Worm (Caenorhabditis elegans): Measurements from ENCODE around the gene plc-1.
A peak's percentile ranks its signal among the peaks of the same experiment; 100 is the strongest.

plc-1 gene

ce11 chrX:10766123-10766622, 72.3 kb downstream of the plc-1 start (continued):
- TF ChIP-seq F13H6.1 (tag; optimal IDR thresholded peaks at IDR 0.05) (peak; percentile 100), Y55F3AM.14 (GFP tag; optimal IDR thresholded peaks at IDR 0.05) (peak; percentile 89), ceh-82 (tag; optimal IDR thresholded peaks at IDR 0.05) (peak; percentile 29)

DNA sequence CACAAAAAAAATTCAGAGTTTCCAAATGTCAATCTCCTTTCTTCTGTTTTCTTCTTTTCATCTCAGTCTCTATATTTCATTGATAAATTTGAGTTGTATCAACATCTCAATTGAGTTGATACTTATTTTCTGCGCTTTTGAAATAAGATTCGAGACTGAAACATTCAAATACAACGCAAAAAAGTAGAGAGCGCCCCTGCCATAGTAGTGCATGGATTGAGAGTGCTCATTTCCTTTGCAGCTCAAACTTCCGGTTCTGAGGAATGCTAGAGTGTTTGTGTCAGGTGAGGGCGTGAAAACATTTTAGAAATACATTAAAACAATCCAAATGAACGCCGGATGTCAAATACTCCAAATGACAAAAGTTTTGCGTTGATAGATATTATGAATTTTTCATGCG, 75.1 kb downstream of the plc-1 start:
- TF ChIP-seq mbf-1 (tag; optimal IDR thresholded peaks at IDR 0.05) (no peak), nhr-25 (tag; optimal IDR thresholded peaks at IDR 0.05) (no peak), aly-2 (tag; optimal IDR thresholded peaks at IDR 0.05) (no peak), elt-1 (tag; optimal IDR thresholded peaks at IDR 0.05) (no peak)

- no peak for TF ChIP-seq skn-1 (tag; optimal IDR thresholded peaks at IDR 0.05)
- TF ChIP-seq nhr-21 (tag; optimal IDR thresholded peaks at IDR 0.05): no peak
- no peak for TF ChIP-seq mab-5 (tag; optimal IDR thresholded peaks at IDR 0.05)
- no peak for TF ChIP-seq mbf-1 (tag; optimal IDR thresholded peaks at IDR 0.05)
- no peak for TF ChIP-seq unc-62 (GFP tag; optimal IDR thresholded peaks at IDR 0.05)
- no peak for TF ChIP-seq ceh-82 (tag; optimal IDR thresholded peaks at IDR 0.05)
- TF ChIP-seq fos-1 (tag; optimal IDR thresholded peaks at IDR 0.05): peak; percentile 43
- no peak for TF ChIP-seq lin-13 (GFP tag; optimal IDR thresholded peaks at IDR 0.05)
- peak; percentile 68 for TF ChIP-seq sma-9 (GFP tag; optimal IDR thresholded peaks at IDR 0.05)
- no peak for TF ChIP-seq sma-9 (tag; optimal IDR thresholded peaks at IDR 0.05)
- TF ChIP-seq alr-1 (tag; optimal IDR thresholded peaks at IDR 0.05): no peak
- TF ChIP-seq nhr-10 (tag; optimal IDR thresholded peaks at IDR 0.05): no peak
- no peak for TF ChIP-seq peb-1 (tag; optimal IDR thresholded peaks at IDR 0.05)
Measured at ce11 chrX:10760958-10761357, 77.5 kb downstream of the plc-1 start.

DNA sequence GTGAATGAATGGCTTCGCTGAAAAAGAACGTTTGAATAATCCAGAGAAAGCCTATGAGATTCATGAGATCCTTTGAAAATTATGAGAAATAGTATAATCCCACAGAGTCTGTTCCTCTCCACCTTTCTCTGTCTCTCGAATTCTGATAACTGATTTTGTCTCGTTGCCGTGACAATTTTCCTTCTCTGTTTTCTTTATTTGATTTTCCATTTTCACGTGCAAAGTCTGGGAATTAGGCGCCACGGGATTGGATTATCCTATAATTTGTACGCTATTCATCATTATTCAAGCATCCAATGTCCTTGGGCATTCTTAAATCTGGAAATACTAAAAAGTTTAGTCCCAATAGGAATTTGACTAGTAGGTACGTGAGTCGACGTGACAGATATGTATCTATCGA, 80.0 kb downstream of the plc-1 start:
- TF ChIP-seq egl-27 (tag; optimal IDR thresholded peaks at IDR 0.05) (no peak), nhr-21 (tag; optimal IDR thresholded peaks at IDR 0.05) (no peak), mdl-1 (tag; optimal IDR thresholded peaks at IDR 0.05) (no peak), mab-5 (tag; optimal IDR thresholded peaks at IDR 0.05) (no peak), blmp-1 (tag; optimal IDR thresholded peaks at IDR 0.05; ENCODE audit: insufficient read depth) (no peak), unc-39 (tag; optimal IDR thresholded peaks at IDR 0.05) (no peak), lin-11 (tag; optimal IDR thresholded peaks at IDR 0.05) (no peak), ceh-82 (tag; optimal IDR thresholded peaks at IDR 0.05) (no peak), lsy-2 (tag; optimal IDR thresholded peaks at IDR 0.05) (no peak), nhr-77 (tag; optimal IDR thresholded peaks at IDR 0.05) (no peak), C34F6.9 (tag; optimal IDR thresholded peaks at IDR 0.05) (no peak), peb-1 (tag; optimal IDR thresholded peaks at IDR 0.05) (no peak), aly-2 (tag; optimal IDR thresholded peaks at IDR 0.05) (no peak), skn-1 (tag; optimal IDR thresholded peaks at IDR 0.05) (no peak)

- TF ChIP-seq elt-1 (tag; optimal IDR thresholded peaks at IDR 0.05): no peak
- no peak for TF ChIP-seq ama-1 (optimal IDR thresholded peaks at IDR 0.05)
- no peak for TF ChIP-seq ceh-16 (tag; optimal IDR thresholded peaks at IDR 0.05)
- TF ChIP-seq ztf-4 (tag; optimal IDR thresholded peaks at IDR 0.05): no peak
- no peak for TF ChIP-seq dmd-4 (tag; optimal IDR thresholded peaks at IDR 0.05)
- TF ChIP-seq nhr-77 (tag; optimal IDR thresholded peaks at IDR 0.05): no peak
Measured at ce11 chrX:10757608-10758007, 80.8 kb downstream of the plc-1 start, which contains the start of gene R07A4.4. Gene R07A4.4 (minus strand): TSS chrX:10757708.

ce11 chrX:10756185-10756584, 82.3 kb downstream of the plc-1 start:
- TF ChIP-seq nhr-10 (tag; optimal IDR thresholded peaks at IDR 0.05) (no peak), nhr-6 (tag; optimal IDR thresholded peaks at IDR 0.05) (no peak), peb-1 (tag; optimal IDR thresholded peaks at IDR 0.05) (no peak), mdl-1 (tag; optimal IDR thresholded peaks at IDR 0.05) (no peak), lin-11 (tag; optimal IDR thresholded peaks at IDR 0.05) (peak; percentile 66), ceh-82 (tag; optimal IDR thresholded peaks at IDR 0.05) (no peak), ztf-1 (GFP tag; conservative IDR thresholded peaks at IDR 0.05) (no peak), dmd-4 (tag; optimal IDR thresholded peaks at IDR 0.05) (no peak), ZK546.5 (tag; optimal IDR thresholded peaks at IDR 0.05) (no peak), Y55F3AM.14 (GFP tag; optimal IDR thresholded peaks at IDR 0.05) (no peak), nhr-129 (tag; optimal IDR thresholded peaks at IDR 0.05) (peak; percentile 73), sma-3 (GFP tag; optimal IDR thresholded peaks at IDR 0.05) (peak; percentile 21), alr-1 (tag; optimal IDR thresholded peaks at IDR 0.05) (no peak), zag-1 (tag; optimal IDR thresholded peaks at IDR 0.05) (no peak), nhr-12 (tag; optimal IDR thresholded peaks at IDR 0.05) (no peak), nhr-21 (tag; optimal IDR thresholded peaks at IDR 0.05) (peak; percentile 55)
